Worm (Caenorhabditis elegans) whole organism, young adult: ENCODE results near the gene gem-4.

Experiments
- F10E7.11 ChIP-seq: sonication (generic microtip); optimal IDR thresholded peaks from 2 replicates; lab custom pipeline; 2017; ENCODE audit warnings: mild to moderate bottlenecking, missing genetic modification characterization, moderate library complexity, missing compliant biosample characterization
- F22D6.2 ChIP-seq: sonication (generic microtip); optimal IDR thresholded peaks from 2 replicates; lab custom pipeline; 2016; ENCODE audit warnings: mild to moderate bottlenecking, missing genetic modification characterization, missing compliant biosample characterization
- F57C9.4 ChIP-seq: sonication (generic microtip); optimal IDR thresholded peaks from 2 replicates; lab custom pipeline; 2017; ENCODE audit warnings: mild to moderate bottlenecking, missing genetic modification characterization, missing compliant biosample characterization
- K11D2.4 ChIP-seq: fragments of 200-800 bp; sonication (Bioruptor generic); IDR thresholded peaks from 2 replicates; pipeline ENCODE4 v1.3.6; 2022; ENCODE audit warnings: missing genetic modification reagents, missing genetic modification characterization, missing compliant biosample characterization
- K12H6.12 ChIP-seq: fragments of 200-800 bp; sonication (Bioruptor generic); optimal IDR thresholded peaks from 2 replicates; lab custom pipeline; 2018; ENCODE audit warnings: mild to moderate bottlenecking, missing genetic modification characterization, missing compliant biosample characterization
- Y53G8AR.9 ChIP-seq: fragments of 200-800 bp; sonication (Bioruptor generic); conservative IDR thresholded peaks from 2 replicates; pipeline ENCODE4 v1.3.6; 2022; ENCODE audit warnings: missing genetic modification reagents, missing genetic modification characterization, missing compliant biosample characterization
- ama-1 ChIP-seq, 3 experiments: fragments of 150-350 bp in 1 of 3; sonication (generic microtip) in 2 of 3; optimal IDR thresholded peaks; 2 replicates each; lab custom pipeline; 2014 to 2018; ENCODE audit warnings: missing biosample characterization in 2 of 3, missing genetic modification characterization in 2 of 3, missing genetic modification reagents in 2 of 3
- bed-1 ChIP-seq: fragments of 200-800 bp; sonication (Bioruptor generic); IDR thresholded peaks from 2 replicates; pipeline ENCODE4 v1.3.6; 2022; ENCODE audit warnings: missing genetic modification reagents, missing genetic modification characterization, missing compliant biosample characterization
- ceh-91 ChIP-seq: fragments of 200-800 bp; sonication (Bioruptor generic); IDR thresholded peaks from 2 replicates; pipeline ENCODE4 v1.3.6; 2022; ENCODE audit warnings: missing genetic modification reagents, missing genetic modification characterization, missing compliant biosample characterization
- hmg-1.2 ChIP-seq: fragments of 200-800 bp; sonication (Bioruptor generic); IDR thresholded peaks from 2 replicates; pipeline ENCODE4 v1.3.6; 2022; ENCODE audit warnings: missing genetic modification reagents, missing genetic modification characterization, missing compliant biosample characterization
- hrde-1 ChIP-seq: sonication (generic microtip); optimal IDR thresholded peaks from 2 replicates; lab custom pipeline; 2016; ENCODE audit warnings: missing genetic modification characterization, mild to moderate bottlenecking, missing compliant biosample characterization, moderate library complexity, missing genotype, missing genetic modification reagents, borderline replicate concordance
- lin-35 ChIP-seq, 3 experiments: fragments of 150-350 bp in 2 of 3; sonication (generic microtip) in 1 of 3; optimal IDR thresholded peaks; 2 replicates each; lab custom pipeline; 2014 to 2018; ENCODE audit warnings: missing biosample characterization in 3 of 3, missing genetic modification characterization in 3 of 3, missing genetic modification reagents in 3 of 3
- mxl-1 ChIP-seq: sonication (generic microtip); optimal IDR thresholded peaks from 2 replicates; lab custom pipeline; 2016; ENCODE audit warnings: missing genetic modification characterization, missing compliant biosample characterization
- nfya-2 ChIP-seq: fragments of 200-800 bp; sonication (Bioruptor generic); IDR thresholded peaks from 2 replicates; pipeline ENCODE4 v1.3.6; 2022; ENCODE audit warnings: missing genetic modification reagents, missing genetic modification characterization, missing compliant biosample characterization
- nfyb-1 ChIP-seq: fragments of 200-800 bp; sonication (Bioruptor generic); IDR thresholded peaks from 2 replicates; pipeline ENCODE4 v1.3.6; 2022; ENCODE audit warnings: missing genetic modification reagents, missing genetic modification characterization, missing compliant biosample characterization
- nhr-80 ChIP-seq: sonication (generic microtip); optimal IDR thresholded peaks from 2 replicates; lab custom pipeline; 2016; ENCODE audit warnings: missing genetic modification characterization, missing compliant biosample characterization
- sea-2 ChIP-seq: fragments of 200-800 bp; sonication (Bioruptor generic); IDR thresholded peaks from 2 replicates; pipeline ENCODE4 v1.3.6; 2022; ENCODE audit warnings: missing genetic modification characterization, missing compliant biosample characterization
- unc-62 ChIP-seq: fragments of 150-350 bp; optimal IDR thresholded peaks from 2 replicates; lab custom pipeline; 2014; ENCODE audit warnings: missing biosample characterization, missing genetic modification reagents, missing genetic modification characterization
- xnd-1 ChIP-seq: sonication (generic microtip); optimal IDR thresholded peaks from 2 replicates; lab custom pipeline; 2016; ENCODE audit warnings: missing genotype, missing genetic modification reagents, missing genetic modification characterization, missing compliant biosample characterization
- zfh-2 ChIP-seq: fragments of 200-800 bp; sonication (Bioruptor generic); conservative IDR thresholded peaks from 2 replicates; pipeline ENCODE4 v1.3.6; 2022; ENCODE audit warnings: missing genetic modification reagents, missing genetic modification characterization, missing compliant biosample characterization
- zim-3 ChIP-seq: sonication (generic microtip); optimal IDR thresholded peaks from 2 replicates; lab custom pipeline; 2017; ENCODE audit warnings: mild to moderate bottlenecking, missing genetic modification characterization, moderate library complexity, missing compliant biosample characterization
- ztf-22 ChIP-seq: fragments of 200-800 bp; sonication (Bioruptor generic); optimal IDR thresholded peaks from 2 replicates; lab custom pipeline; 2018; ENCODE audit warnings: mild to moderate bottlenecking, missing genetic modification characterization, moderate library complexity, missing compliant biosample characterization
- ztf-6 ChIP-seq: fragments of 200-800 bp; sonication (Bioruptor generic); IDR thresholded peaks from 2 replicates; pipeline ENCODE4 v1.3.6; 2022; ENCODE audit warnings: missing genetic modification reagents, missing genetic modification characterization, missing compliant biosample characterization

The gem-4 gene

ce11 chrIV:11755907-11756306 is 10.5 kb downstream of the gem-4 start, which contains the start of gene T12A7.9 (continued):
- TF ChIP-seq zim-3 (tag; lab: Kevin White, UChicago): no peak
- TF ChIP-seq F22D6.2 (tag; lab: Kevin White, UChicago): no peak
- no peak for TF ChIP-seq ztf-22 (GFP tag; lab: Kevin White, UChicago)

- TF ChIP-seq ztf-6 (GFP tag; lab: Robert Waterston, UW) (no peak), mxl-1 (no peak)
Measured at ce11 chrIV:11759852-11760251, 14.4 kb downstream of the gem-4 start.

ce11 chrIV:11760700-11761459 is 15.4 kb downstream of the gem-4 start, which contains the start of gene T12A7.2:
TSS of gene T12A7.2 (minus strand) at chrIV:11761111.
- TF ChIP-seq hmg-1.2 (GFP tag; lab: Robert Waterston, UW) (peak; percentile 30; the same call in 1 of the 2 replicates), nhr-80 (tag; lab: Kevin White, UChicago) (peak; percentile 28), K12H6.12 (tag; lab: Kevin White, UChicago) (peak; percentile 9), lin-35 (GFP tag; optimal IDR thresholded peaks at IDR 0.05; lab: Kevin White, UChicago) (peak in 1 of 3 experiments; percentile 23), ceh-91 (GFP tag; lab: Robert Waterston, UW) (no peak), xnd-1 (tag; lab: Kevin White, UChicago) (no peak), Y53G8AR.9 (no peak)

ce11 chrIV:11765507-11765906 is 20.1 kb downstream of the gem-4 start:
- TF ChIP-seq K12H6.12 (tag; lab: Kevin White, UChicago): peak; percentile 1
- TF ChIP-seq K11D2.4 (GFP tag; lab: Robert Waterston, UW): peak; percentile 43; the same call in 1 of the 2 replicates
- no peak for TF ChIP-seq bed-1

- TF ChIP-seq nhr-80 (tag; lab: Kevin White, UChicago): peak; percentile 24
- no peak for TF ChIP-seq F10E7.11 (tag; lab: Kevin White, UChicago)
Measured at ce11 chrIV:11769769-11770168, 24.3 kb downstream of the gem-4 start.

- no peak for TF ChIP-seq unc-62 (GFP tag; lab: Kevin White, UChicago)
- no peak for TF ChIP-seq ama-1 (optimal IDR thresholded peaks at IDR 0.05; lab: Kevin White, UChicago)
- TF ChIP-seq ama-1 (GFP tag; optimal IDR thresholded peaks at IDR 0.05; lab: Kevin White, UChicago): no peak
- no peak for TF ChIP-seq nfyb-1
- TF ChIP-seq sea-2 (GFP tag; lab: Robert Waterston, UW): no peak
- TF ChIP-seq nhr-80 (tag; lab: Kevin White, UChicago): peak; percentile 57
Measured at ce11 chrIV:11771064-11771463, 25.6 kb downstream of the gem-4 start.

ce11 chrIV:11772119-11772518 is 26.7 kb downstream of the gem-4 start:
- TF ChIP-seq K12H6.12 (tag; lab: Kevin White, UChicago) (no peak), zfh-2 (no peak), bed-1 (no peak), hrde-1 (tag; lab: Kevin White, UChicago) (no peak)

ce11 chrIV:11773692-11774225 is 28.3 kb downstream of the gem-4 start, which contains the start of gene lips-5:
TSS of gene lips-5 (minus strand) at chrIV:11773742.
- peak; percentile 47 for TF ChIP-seq nhr-80 (tag; lab: Kevin White, UChicago)
- no peak for TF ChIP-seq nfya-2
- TF ChIP-seq F57C9.4 (tag; lab: Kevin White, UChicago): no peak
- no peak for TF ChIP-seq ztf-22 (GFP tag; lab: Kevin White, UChicago)
